ENCODE assay signal across 5 fruit fly cellular contexts in the genomic region with DNA sequence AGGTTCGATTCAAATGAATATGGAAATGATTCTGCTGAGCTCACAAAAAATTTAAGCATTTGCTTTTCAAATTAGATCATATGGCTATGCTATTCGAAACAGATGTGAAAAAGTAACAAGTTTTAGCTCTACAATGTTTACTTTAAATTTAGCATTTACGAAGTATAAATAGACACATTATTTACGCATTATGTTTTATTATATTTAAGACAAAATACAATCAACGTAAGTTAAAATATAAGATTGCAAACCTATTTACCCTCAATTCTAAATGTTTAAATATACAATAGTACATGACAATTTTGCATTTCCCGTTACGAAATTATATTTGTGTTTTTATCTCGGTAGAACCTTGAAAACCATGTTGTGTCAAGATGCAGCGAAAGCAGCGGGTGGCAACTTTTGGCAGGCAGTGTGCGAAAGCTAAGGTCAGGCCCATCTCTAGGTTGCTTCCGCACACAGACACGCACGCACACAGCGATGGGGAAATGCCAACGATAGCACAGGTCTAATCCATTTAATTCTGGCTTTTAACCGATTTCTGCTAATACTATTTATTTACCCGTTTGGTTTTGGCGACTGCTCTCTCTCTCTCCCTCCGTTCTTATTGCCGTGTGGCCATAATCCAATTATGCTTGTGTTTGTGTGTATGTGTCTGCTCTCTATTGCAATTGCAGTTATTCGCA.
A peak's percentile ranks its signal among the peaks of the same experiment; 100 is the strongest.
TF ChIP-seq lines count a peak whose summit lies in the region.

No protein-coding gene starts in this region.

- TF ChIP-seq CTCF in whole organism, embryonic (GFP tag; optimal IDR thresholded peaks at IDR 0.05; lab: Kevin White, UChicago), result no peak

TF ChIP-seq in whole organism, adult, 20 proteins besides CTCF, POLR2A, EP300 and RAD21:
- TF ChIP-seq pad (GFP tag; optimal IDR thresholded peaks at IDR 0.05; lab: Kevin White, UChicago) (peak; percentile 12), CG14711 (tag; optimal IDR thresholded peaks at IDR 0.05; lab: Kevin White, UChicago) (no peak)

TF ChIP-seq in whole organism, embryonic, 481 proteins besides CTCF, POLR2A, EP300 and RAD21 (continues in another document):
- TF ChIP-seq tap (tag; optimal IDR thresholded peaks at IDR 0.05; lab: Kevin White, UChicago) (no peak), disco-r (GFP tag; optimal IDR thresholded peaks at IDR 0.05; lab: Kevin White, UChicago) (no peak), z (GFP tag; IDR thresholded peaks at IDR 0.05; lab: Robert Waterston, UW) (no peak), Xbp1 (GFP tag; optimal IDR thresholded peaks at IDR 0.05; lab: Kevin White, UChicago) (peak; percentile 30), Nf-YA (GFP tag; IDR thresholded peaks at IDR 0.05; lab: Robert Waterston, UW) (0 out of 2 replicates have a peak, but pooled peaks have one; percentile 22), Elba2 (GFP tag; optimal IDR thresholded peaks at IDR 0.05; lab: Kevin White, UChicago) (peak; percentile 85), org-1 (GFP tag; optimal IDR thresholded peaks at IDR 0.05; lab: Kevin White, UChicago) (peak; percentile 0), Neu2 (GFP tag; optimal IDR thresholded peaks at IDR 0.05; lab: Kevin White, UChicago; ENCODE audit: borderline replicate concordance) (no peak), CG8290 (GFP tag; optimal IDR thresholded peaks at IDR 0.05; lab: Kevin White, UChicago) (no peak), CG8290 (tag; optimal IDR thresholded peaks at IDR 0.05; lab: Kevin White, UChicago) (peak in 1 of 2 experiments; percentile 48), chinmo (GFP tag; IDR thresholded peaks at IDR 0.05; lab: Robert Waterston, UW; ENCODE audit: partially characterized antibody) (no peak), CG18599 (GFP tag; optimal IDR thresholded peaks at IDR 0.05; lab: Kevin White, UChicago) (no peak), CG17568 (GFP tag; optimal IDR thresholded peaks at IDR 0.05; lab: Kevin White, UChicago) (no peak), lab (GFP tag; optimal IDR thresholded peaks at IDR 0.05; lab: Kevin White, UChicago) (peak; percentile 46), exex (tag; optimal IDR thresholded peaks at IDR 0.05; lab: Kevin White, UChicago) (no peak), B-H1 (GFP tag; IDR thresholded peaks at IDR 0.05; lab: Robert Waterston, UW) (no peak), pros (GFP tag; optimal IDR thresholded peaks at IDR 0.05; lab: Kevin White, UChicago) (no peak), lmd (GFP tag; IDR thresholded peaks at IDR 0.05; lab: Robert Waterston, UW) (peak; percentile 31; the same call in 1 of the 2 replicates), CG5180 (GFP tag; optimal IDR thresholded peaks at IDR 0.05; lab: Kevin White, UChicago) (peak; percentile 55)

TF ChIP-seq in whole organism, prepupa, 60 proteins besides CTCF, POLR2A, EP300 and RAD21 (continues in another document):
- TF ChIP-seq dsx (GFP tag; optimal IDR thresholded peaks at IDR 0.05; lab: Kevin White, UChicago; ENCODE audit: poor library complexity, severe bottlenecking) (no peak), fd85E (GFP tag; optimal IDR thresholded peaks at IDR 0.05; lab: Kevin White, UChicago) (no peak), Blimp-1 (GFP tag; optimal IDR thresholded peaks at IDR 0.05; lab: Kevin White, UChicago) (no peak), Sox102F (GFP tag; optimal IDR thresholded peaks at IDR 0.05; lab: Kevin White, UChicago) (peak; percentile 27), CG10669 (GFP tag; optimal IDR thresholded peaks at IDR 0.05; lab: Kevin White, UChicago) (peak; percentile 10), CG7368 (GFP tag; optimal IDR thresholded peaks at IDR 0.05; lab: Kevin White, UChicago) (no peak), CG6792 (GFP tag; optimal IDR thresholded peaks at IDR 0.05; lab: Kevin White, UChicago) (no peak), CG32006 (GFP tag; optimal IDR thresholded peaks at IDR 0.05; lab: Kevin White, UChicago) (peak; percentile 53), Sox15 (GFP tag; optimal IDR thresholded peaks at IDR 0.05; lab: Kevin White, UChicago) (no peak), net (GFP tag; optimal IDR thresholded peaks at IDR 0.05; lab: Kevin White, UChicago) (peak; percentile 8), CG6163 (GFP tag; IDR thresholded peaks at IDR 0.05; lab: Robert Waterston, UW) (0 out of 3 replicates have a peak, but pooled peaks have one; percentile 52), CG1621 (tag; optimal IDR thresholded peaks at IDR 0.05; lab: Kevin White, UChicago) (no peak), CG34406 (GFP tag; optimal IDR thresholded peaks at IDR 0.05; lab: Kevin White, UChicago) (no peak), lz (GFP tag; optimal IDR thresholded peaks at IDR 0.05; lab: Kevin White, UChicago) (no peak), acj6 (GFP tag; optimal IDR thresholded peaks at IDR 0.05; lab: Kevin White, UChicago) (peak; percentile 20), salr (GFP tag; optimal IDR thresholded peaks at IDR 0.05; lab: Kevin White, UChicago) (peak in 1 of 2 experiments; percentile 32), Hr38 (GFP tag; optimal IDR thresholded peaks at IDR 0.05; lab: Kevin White, UChicago) (no peak), Eip75B (GFP tag; optimal IDR thresholded peaks at IDR 0.05; lab: Kevin White, UChicago) (peak; percentile 28), Ets21C (GFP tag; optimal IDR thresholded peaks at IDR 0.05; lab: Kevin White, UChicago) (no peak), CG9139 (GFP tag; optimal IDR thresholded peaks at IDR 0.05; lab: Kevin White, UChicago) (no peak)

TF ChIP-seq in whole organism, pupa, 21 proteins besides CTCF, POLR2A, EP300 and RAD21:
- TF ChIP-seq CG8301 (tag; optimal IDR thresholded peaks at IDR 0.05; lab: Kevin White, UChicago), result peak; percentile 24
- peak; percentile 35; the same call in 1 of the 3 replicates for TF ChIP-seq CG4496 (GFP tag; IDR thresholded peaks at IDR 0.05; lab: Robert Waterston, UW)
- TF ChIP-seq CG14655 (GFP tag; optimal IDR thresholded peaks at IDR 0.05; lab: Kevin White, UChicago), result peak; percentile 45
- peak; percentile 17 for TF ChIP-seq CG8159 (tag; optimal IDR thresholded peaks at IDR 0.05; lab: Kevin White, UChicago)
- peak; percentile 27 for TF ChIP-seq Pif1A (GFP tag; optimal IDR thresholded peaks at IDR 0.05; lab: Kevin White, UChicago)
- no peak for TF ChIP-seq CG9948 (tag; optimal IDR thresholded peaks at IDR 0.05; lab: Kevin White, UChicago)
- peak; percentile 1 for TF ChIP-seq Pif1B (GFP tag; optimal IDR thresholded peaks at IDR 0.05; lab: Kevin White, UChicago)
- TF ChIP-seq gl (tag; optimal IDR thresholded peaks at IDR 0.05; lab: Kevin White, UChicago), result no peak

TF ChIP-seq in whole organism, wandering third instar larva, 38 proteins besides CTCF, POLR2A, EP300 and RAD21:
- TF ChIP-seq N (GFP tag; optimal IDR thresholded peaks at IDR 0.05; lab: Kevin White, UChicago) (no peak), br (GFP tag; optimal IDR thresholded peaks at IDR 0.05; lab: Kevin White, UChicago) (peak; percentile 16), psq (GFP tag; optimal IDR thresholded peaks at IDR 0.05; lab: Kevin White, UChicago) (peak; percentile 13), ey (GFP tag; optimal IDR thresholded peaks at IDR 0.05; lab: Kevin White, UChicago) (peak; percentile 26), h (GFP tag; optimal IDR thresholded peaks at IDR 0.05; lab: Kevin White, UChicago) (peak; percentile 8), Jra (GFP tag; optimal IDR thresholded peaks at IDR 0.05; lab: Kevin White, UChicago) (no peak), brk (GFP tag; optimal IDR thresholded peaks at IDR 0.05; lab: Kevin White, UChicago) (no peak), OdsH (GFP tag; optimal IDR thresholded peaks at IDR 0.05; lab: Kevin White, UChicago) (no peak), rgr (GFP tag; optimal IDR thresholded peaks at IDR 0.05; lab: Kevin White, UChicago) (peak; percentile 25), Sp1 (GFP tag; optimal IDR thresholded peaks at IDR 0.05; lab: Kevin White, UChicago) (no peak), dl (GFP tag; optimal IDR thresholded peaks at IDR 0.05; lab: Kevin White, UChicago; ENCODE audit: insufficient read depth in 1 of 2, partially characterized antibody in 2 of 2) (no peak), foxo (GFP tag; optimal IDR thresholded peaks at IDR 0.05; lab: Kevin White, UChicago) (peak in 1 of 2 experiments; percentile 41), Hnf4 (GFP tag; optimal IDR thresholded peaks at IDR 0.05; lab: Kevin White, UChicago) (peak; percentile 3), tai (GFP tag; optimal IDR thresholded peaks at IDR 0.05; lab: Kevin White, UChicago) (peak; percentile 37), fru (GFP tag; optimal IDR thresholded peaks at IDR 0.05; lab: Kevin White, UChicago) (peak; percentile 29)
TF ChIP-seq in whole organism, wandering third instar larva: peak in this region for 9.
